Worm (Caenorhabditis elegans) whole organism, young adult: ENCODE measurements around the gene nlp-71.

Experiments used
- B0261.1 ChIP-seq: sonication (generic microtip); optimal IDR thresholded peaks from 2 replicates; lab custom pipeline; 2016; ENCODE audit warnings: mild to moderate bottlenecking, missing genetic modification characterization, moderate library complexity, missing compliant biosample characterization
- ama-1 ChIP-seq, 3 experiments: fragments of 150-350 bp in 1 of 3; sonication (generic microtip) in 2 of 3; optimal IDR thresholded peaks; 2 replicates each; lab custom pipeline; 2014 to 2018; ENCODE audit warnings: missing biosample characterization in 2 of 3, missing genetic modification characterization in 2 of 3, missing genetic modification reagents in 2 of 3
- attf-5 ChIP-seq: fragments of 200-800 bp; sonication (Bioruptor generic); optimal IDR thresholded peaks from 2 replicates; lab custom pipeline; 2018; ENCODE audit warnings: mild to moderate bottlenecking, missing genetic modification characterization, missing compliant biosample characterization
- hlh-12 ChIP-seq: sonication (generic microtip); optimal IDR thresholded peaks from 2 replicates; lab custom pipeline; 2016; ENCODE audit warnings: missing genetic modification characterization, missing compliant biosample characterization
- lin-54 ChIP-seq: fragments of 200-800 bp; sonication (Bioruptor generic); optimal IDR thresholded peaks from 2 replicates; lab custom pipeline; 2018; ENCODE audit warnings: mild to moderate bottlenecking, missing genetic modification characterization, missing compliant biosample characterization
- mel-28 ChIP-seq: sonication (generic microtip); optimal IDR thresholded peaks from 2 replicates; lab custom pipeline; 2016; ENCODE audit warnings: borderline replicate concordance, mild to moderate bottlenecking, missing genetic modification characterization, missing compliant biosample characterization
- nfyb-1 ChIP-seq: fragments of 200-800 bp; sonication (Bioruptor generic); IDR thresholded peaks from 2 replicates; pipeline ENCODE4 v1.3.6; 2022; ENCODE audit warnings: missing genetic modification reagents, missing genetic modification characterization, missing compliant biosample characterization
- snpc-4 ChIP-seq, 5 experiments: fragments of 150-350 bp in 1 of 5; sonication (generic microtip) in 4 of 5; optimal IDR thresholded peaks; 2 replicates each; lab custom pipeline; 2014 to 2018; ENCODE audit warnings: missing genetic modification characterization in 5 of 5, missing biosample characterization in 3 of 5, antibody characterized with exemption in 2 of 5, mild to moderate bottlenecking in 2 of 5, missing compliant biosample characterization in 2 of 5, missing genotype in 2 of 5, moderate library complexity in 2 of 5, missing genetic modification reagents in 1 of 5
- ztf-3 ChIP-seq: fragments of 200-800 bp; sonication (Bioruptor generic); optimal IDR thresholded peaks from 2 replicates; lab custom pipeline; 2018; ENCODE audit warnings: mild to moderate bottlenecking, missing genetic modification characterization, missing compliant biosample characterization

ce11 chrIV:6403399-6403798 is 10.0 kb downstream of the nlp-71 start:
- TF ChIP-seq ztf-3 (GFP tag; lab: Kevin White, UChicago) (no peak), attf-5 (GFP tag; lab: Kevin White, UChicago) (no peak), lin-54 (GFP tag; lab: Kevin White, UChicago) (no peak), nfyb-1 (no peak), ama-1 (optimal IDR thresholded peaks at IDR 0.05; lab: Kevin White, UChicago) (no peak), ama-1 (GFP tag; optimal IDR thresholded peaks at IDR 0.05; lab: Kevin White, UChicago) (no peak), hlh-12 (tag; lab: Kevin White, UChicago) (no peak), snpc-4 (GFP tag; optimal IDR thresholded peaks at IDR 0.05; lab: Kevin White, UChicago) (no peak), snpc-4 (tag; optimal IDR thresholded peaks at IDR 0.05; lab: Kevin White, UChicago) (no peak), mel-28 (tag; lab: Kevin White, UChicago) (no peak), B0261.1 (tag; lab: Kevin White, UChicago) (no peak)
